Fruit fly (Drosophila melanogaster) whole organism, embryonic: ENCODE measurements around the gene Hrb27C.

Source experiments
- Ada2b ChIP-seq: fragments of 200-800 bp; sonication (Bioruptor generic); IDR thresholded peaks from 2 replicates; pipeline ENCODE4 v1.3.6; 2022; ENCODE audit warnings: missing biosample characterization, missing genetic modification characterization
- Adf1 ChIP-seq: fragments of 200-800 bp; sonication (Bioruptor generic); IDR thresholded peaks from 2 replicates; pipeline ENCODE4 v1.3.6; 2022; ENCODE audit warnings: missing biosample characterization, missing genetic modification characterization
- Blimp-1 ChIP-seq: fragments of 200-800 bp; sonication (Bioruptor generic); optimal IDR thresholded peaks from 3 replicates; lab custom pipeline; 2018; ENCODE audit warnings: missing biosample characterization, missing genetic modification characterization, mild to moderate bottlenecking, moderate library complexity, missing genetic modification reagents
- CG12219 ChIP-seq: fragments of 200-800 bp; sonication (Bioruptor generic); optimal IDR thresholded peaks from 3 replicates; lab custom pipeline; 2018; ENCODE audit warnings: missing biosample characterization, mild to moderate bottlenecking, missing genetic modification characterization
- CG12769 ChIP-seq: fragments of 200-800 bp; sonication (Bioruptor generic); optimal IDR thresholded peaks from 2 replicates; lab custom pipeline; 2019; ENCODE audit warnings: missing biosample characterization, mild to moderate bottlenecking, missing genetic modification characterization, moderate library complexity
- CG14710 ChIP-seq: fragments of 200-800 bp; sonication (Bioruptor generic); optimal IDR thresholded peaks from 3 replicates; lab custom pipeline; 2019; ENCODE audit warnings: missing biosample characterization, mild to moderate bottlenecking, missing genetic modification characterization, moderate library complexity
- CG15479 ChIP-seq: fragments of 200-800 bp; sonication (Bioruptor generic); optimal IDR thresholded peaks from 3 replicates; lab custom pipeline; 2019; ENCODE audit warnings: missing biosample characterization, mild to moderate bottlenecking, missing genetic modification characterization, moderate library complexity
- CG17359 ChIP-seq: fragments of 200-800 bp; sonication (Bioruptor generic); optimal IDR thresholded peaks from 3 replicates; lab custom pipeline; 2018; ENCODE audit warnings: missing biosample characterization, mild to moderate bottlenecking, missing genetic modification characterization, moderate library complexity
- CG17829 ChIP-seq: fragments of 200-800 bp; optimal IDR thresholded peaks from 2 replicates; lab custom pipeline; 2019; ENCODE audit warnings: missing biosample characterization, mild to moderate bottlenecking, missing genetic modification characterization, moderate library complexity
- CG18262 ChIP-seq: fragments of 200-800 bp; optimal IDR thresholded peaks from 3 replicates; lab custom pipeline; 2019; ENCODE audit warnings: missing biosample characterization, mild to moderate bottlenecking, missing genetic modification characterization, moderate library complexity
- CG31441 ChIP-seq: fragments of 200-800 bp; sonication (Bioruptor generic); IDR thresholded peaks from 2 replicates; pipeline ENCODE4 v1.3.6; 2022; ENCODE audit warnings: missing biosample characterization, missing genetic modification characterization
- CG32772 ChIP-seq: fragments of 200-800 bp; sonication (Bioruptor generic); IDR thresholded peaks from 2 replicates; pipeline ENCODE4 v1.3.6; 2022; ENCODE audit warnings: missing biosample characterization, missing genetic modification characterization
- CG33213 ChIP-seq: fragments of 200-800 bp; sonication (Bioruptor generic); optimal IDR thresholded peaks from 3 replicates; lab custom pipeline; 2016; ENCODE audit warnings: missing biosample characterization, missing genetic modification characterization
- CG34376 ChIP-seq: fragments of 200-800 bp; sonication (Bioruptor generic); optimal IDR thresholded peaks from 2 replicates; lab custom pipeline; 2018; ENCODE audit warnings: missing biosample characterization, mild to moderate bottlenecking, missing genetic modification characterization
- CG43689 ChIP-seq: fragments of 200-800 bp; sonication (Bioruptor generic); IDR thresholded peaks from 2 replicates; pipeline ENCODE4 v1.3.6; 2022; ENCODE audit warnings: missing biosample characterization, missing genetic modification characterization
- CG4730 ChIP-seq: fragments of 200-800 bp; sonication (Bioruptor generic); IDR thresholded peaks from 2 replicates; pipeline ENCODE4 v1.3.6; 2022; ENCODE audit warnings: missing biosample characterization, missing genetic modification characterization
- CG6654 ChIP-seq: fragments of 200-800 bp; sonication (Bioruptor generic); optimal IDR thresholded peaks from 2 replicates; lab custom pipeline; 2017; ENCODE audit warnings: missing biosample characterization, mild to moderate bottlenecking, missing genetic modification characterization
- CG7357 ChIP-seq: fragments of 200-800 bp; sonication (Bioruptor generic); IDR thresholded peaks from 3 replicates; pipeline ENCODE4 v1.3.6; 2022; ENCODE audit warnings: missing biosample characterization, missing genetic modification characterization
- CG7556 ChIP-seq: fragments of 200-800 bp; sonication (Bioruptor generic); optimal IDR thresholded peaks from 2 replicates; lab custom pipeline; 2017; ENCODE audit warnings: missing biosample characterization, mild to moderate bottlenecking, missing genetic modification characterization
- CG9437 ChIP-seq: fragments of 200-800 bp; sonication (Bioruptor generic); optimal IDR thresholded peaks from 2 replicates; lab custom pipeline; 2018; ENCODE audit warnings: missing biosample characterization, mild to moderate bottlenecking, missing genetic modification characterization
- CG9609 ChIP-seq: fragments of 200-800 bp; sonication (Bioruptor generic); optimal IDR thresholded peaks from 3 replicates; lab custom pipeline; 2016; ENCODE audit warnings: missing biosample characterization, missing genetic modification characterization
- CG9727 ChIP-seq: fragments of 200-800 bp; sonication (Bioruptor generic); optimal IDR thresholded peaks from 3 replicates; lab custom pipeline; 2017; ENCODE audit warnings: missing biosample characterization, mild to moderate bottlenecking, missing genetic modification characterization
- CG9932 ChIP-seq: fragments of 200-800 bp; sonication (Bioruptor generic); IDR thresholded peaks from 2 replicates; pipeline ENCODE4 v1.3.6; 2022; ENCODE audit warnings: missing biosample characterization, missing genetic modification characterization
- Camta ChIP-seq: fragments of 200-800 bp; sonication (Bioruptor generic); optimal IDR thresholded peaks from 2 replicates; lab custom pipeline; 2016; ENCODE audit warnings: missing biosample characterization, missing genetic modification characterization
- CrebB ChIP-seq: fragments of 200-800 bp; sonication (Bioruptor generic); optimal IDR thresholded peaks from 3 replicates; lab custom pipeline; 2018; ENCODE audit warnings: missing biosample characterization, mild to moderate bottlenecking, missing genetic modification characterization
- Deaf1 ChIP-seq: fragments of 200-800 bp; optimal IDR thresholded peaks from 3 replicates; lab custom pipeline; 2019; ENCODE audit warnings: missing biosample characterization, mild to moderate bottlenecking, missing genetic modification characterization, moderate library complexity
- Dp ChIP-seq: fragments of 200-800 bp; sonication (Bioruptor generic); optimal IDR thresholded peaks from 2 replicates; lab custom pipeline; 2018; ENCODE audit warnings: missing biosample characterization, mild to moderate bottlenecking, missing genetic modification characterization, moderate library complexity
- Dref ChIP-seq: fragments of 200-800 bp; sonication (Bioruptor generic); IDR thresholded peaks from 2 replicates; pipeline ENCODE4 v1.3.6; 2022; ENCODE audit warnings: missing biosample characterization, missing genetic modification characterization
- HHEX ChIP-seq: fragments of 200-800 bp; sonication (Bioruptor generic); optimal IDR thresholded peaks from 3 replicates; lab custom pipeline; 2017; ENCODE audit warnings: missing biosample characterization, mild to moderate bottlenecking, missing genetic modification characterization, missing genetic modification reagents
- Hr39 ChIP-seq: fragments of >200 bp; optimal IDR thresholded peaks from 2 replicates; lab custom pipeline; 2017
- Lim3 ChIP-seq: fragments of 200-800 bp; sonication (Bioruptor generic); IDR thresholded peaks from 2 replicates; pipeline ENCODE4 v1.3.6; 2022; ENCODE audit warnings: missing biosample characterization, missing genetic modification characterization
- Pdp1 ChIP-seq, 2 experiments: fragments of 200-800 bp; sonication (Bioruptor generic); optimal IDR thresholded peaks; 3 replicates each; lab custom pipeline; 2016; ENCODE audit warnings: missing biosample characterization in 2 of 2, missing genetic modification characterization in 2 of 2, mild to moderate bottlenecking in 1 of 2, moderate library complexity in 1 of 2
- Xbp1 ChIP-seq: fragments of 200-800 bp; sonication (Bioruptor generic); optimal IDR thresholded peaks from 3 replicates; lab custom pipeline; 2016; ENCODE audit warnings: missing biosample characterization, mild to moderate bottlenecking, missing genetic modification characterization
- bsh ChIP-seq, 2 experiments: fragments of 200-800 bp; sonication (Bioruptor generic); optimal IDR thresholded peaks; 2 replicates each; lab custom pipeline; 2017 to 2018; ENCODE audit warnings: mild to moderate bottlenecking in 2 of 2, missing biosample characterization in 2 of 2, missing genetic modification characterization in 2 of 2, moderate library complexity in 1 of 2
- cas ChIP-seq: fragments of 200-800 bp; sonication (Bioruptor generic); IDR thresholded peaks from 2 replicates; pipeline ENCODE4 v1.3.6; 2022; ENCODE audit warnings: missing biosample characterization, missing genetic modification characterization
- chn ChIP-seq: fragments of 200-800 bp; sonication (Bioruptor generic); optimal IDR thresholded peaks from 2 replicates; lab custom pipeline; 2016; ENCODE audit warnings: missing biosample characterization, missing genetic modification characterization
- da ChIP-seq: fragments of 200-800 bp; sonication (Bioruptor generic); optimal IDR thresholded peaks from 2 replicates; lab custom pipeline; 2016; ENCODE audit warnings: missing biosample characterization, missing genetic modification characterization
- danr ChIP-seq: fragments of 200-800 bp; sonication (Bioruptor generic); IDR thresholded peaks from 2 replicates; pipeline ENCODE4 v1.3.6; 2022; ENCODE audit warnings: missing biosample characterization, missing genetic modification characterization
- exex ChIP-seq: fragments of 200-800 bp; sonication (Bioruptor generic); optimal IDR thresholded peaks from 4 replicates; lab custom pipeline; 2018; ENCODE audit warnings: missing biosample characterization, mild to moderate bottlenecking, missing genetic modification characterization, moderate library complexity
- ftz-f1 ChIP-seq: fragments of 200-800 bp; sonication (Bioruptor generic); optimal IDR thresholded peaks from 2 replicates; lab custom pipeline; 2016; ENCODE audit warnings: missing biosample characterization, missing genetic modification characterization
- maf-S ChIP-seq: fragments of 200-800 bp; sonication (Bioruptor generic); optimal IDR thresholded peaks from 2 replicates; lab custom pipeline; 2016; ENCODE audit warnings: missing biosample characterization, missing genetic modification characterization
- mam ChIP-seq: fragments of 200-800 bp; sonication (Bioruptor generic); optimal IDR thresholded peaks from 3 replicates; lab custom pipeline; 2016; ENCODE audit warnings: missing biosample characterization, missing genetic modification characterization
- phol ChIP-seq: fragments of 200-800 bp; sonication (Bioruptor generic); optimal IDR thresholded peaks from 3 replicates; lab custom pipeline; 2018; ENCODE audit warnings: missing biosample characterization, mild to moderate bottlenecking, missing genetic modification characterization, moderate library complexity
- psq ChIP-seq: fragments of 200-800 bp; sonication (Bioruptor generic); optimal IDR thresholded peaks from 2 replicates; lab custom pipeline; 2017; ENCODE audit warnings: missing biosample characterization, missing genetic modification characterization
- repo ChIP-seq: fragments of 200-800 bp; sonication (Bioruptor generic); optimal IDR thresholded peaks from 2 replicates; lab custom pipeline; 2016; ENCODE audit warnings: missing biosample characterization, missing genetic modification characterization
- slbo ChIP-seq: fragments of 200-800 bp; sonication (Bioruptor generic); IDR thresholded peaks from 2 replicates; pipeline ENCODE4 v1.3.6; 2022; ENCODE audit warnings: missing biosample characterization, missing genetic modification characterization
- slp2 ChIP-seq: fragments of 200-800 bp; sonication (Bioruptor generic); optimal IDR thresholded peaks from 2 replicates; lab custom pipeline; 2016; ENCODE audit warnings: missing biosample characterization, missing genetic modification characterization
- so ChIP-seq: fragments of 200-800 bp; sonication (Bioruptor generic); IDR thresholded peaks from 3 replicates; pipeline ENCODE4 v1.3.6; 2022; ENCODE audit warnings: missing biosample characterization, missing genetic modification characterization
- stwl ChIP-seq: fragments of 200-800 bp; sonication (Bioruptor generic); optimal IDR thresholded peaks from 3 replicates; lab custom pipeline; 2018; ENCODE audit warnings: missing biosample characterization, mild to moderate bottlenecking, missing genetic modification characterization, moderate library complexity
- wdn ChIP-seq: fragments of 200-800 bp; sonication (Bioruptor generic); IDR thresholded peaks from 2 replicates; pipeline ENCODE4 v1.3.6; 2022; ENCODE audit warnings: missing biosample characterization, missing genetic modification characterization
- zf30C ChIP-seq: fragments of 200-800 bp; sonication (Bioruptor generic); optimal IDR thresholded peaks from 3 replicates; lab custom pipeline; 2018; ENCODE audit warnings: missing biosample characterization, mild to moderate bottlenecking, missing genetic modification characterization

Hrb27C gene

DNA sequence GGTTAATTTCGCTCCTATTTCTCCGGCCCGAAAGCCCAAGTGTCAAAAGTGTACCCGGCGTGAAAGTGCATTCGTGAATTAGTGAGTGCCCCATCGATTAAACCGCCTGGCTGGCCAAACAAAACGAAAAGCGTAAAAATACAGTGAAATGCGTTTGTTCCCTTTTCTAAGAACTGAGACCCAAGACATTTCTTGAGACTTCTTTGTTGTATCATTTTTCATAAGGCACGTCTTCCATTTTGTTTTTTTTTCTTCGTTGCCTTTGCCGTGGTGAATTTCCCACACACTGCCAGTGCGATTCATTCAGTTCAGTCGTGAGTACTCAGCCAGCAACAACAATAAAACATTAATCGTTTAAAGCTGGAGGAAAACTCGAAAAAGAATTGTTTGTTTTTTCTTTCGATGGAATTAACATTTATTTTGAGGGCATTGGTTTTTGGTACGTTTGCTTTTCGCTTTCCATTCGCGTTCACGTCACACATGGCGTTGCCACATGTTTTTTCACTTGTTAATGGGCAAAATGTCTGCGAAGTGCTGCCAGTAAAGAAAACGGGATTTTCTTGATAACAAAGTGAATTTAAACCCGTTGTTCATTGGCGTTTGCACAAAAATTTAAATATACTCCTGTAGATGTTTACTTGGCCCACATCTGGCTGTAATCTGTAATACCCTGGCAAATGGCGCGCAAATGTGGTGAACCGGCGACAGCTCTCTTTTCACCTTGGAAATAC is 1.0 kb downstream of the Hrb27C start (continued):
- TF ChIP-seq CG9932 (GFP tag; lab: Robert Waterston, UW) (no peak), da (GFP tag; lab: Kevin White, UChicago) (no peak), Hr39 (no peak), danr (no peak), phol (peak; percentile 71), so (GFP tag; lab: Robert Waterston, UW) (no peak), Xbp1 (GFP tag; lab: Kevin White, UChicago) (no peak), CG17359 (peak; percentile 14), CG7556 (GFP tag; lab: Kevin White, UChicago) (no peak), CrebB (tag; lab: Kevin White, UChicago) (no peak), CG31441 (GFP tag; lab: Robert Waterston, UW) (no peak), repo (GFP tag; lab: Kevin White, UChicago) (no peak), CG33213 (GFP tag; lab: Kevin White, UChicago) (no peak), chn (GFP tag; lab: Kevin White, UChicago) (peak; percentile 28), CG9609 (GFP tag; lab: Kevin White, UChicago) (no peak), mam (GFP tag; lab: Kevin White, UChicago) (no peak), CG15479 (GFP tag; lab: Kevin White, UChicago) (peak; percentile 57), CG32772 (GFP tag; lab: Robert Waterston, UW) (peak; percentile 24; the same call in 1 of the 2 replicates), wdn (GFP tag; lab: Robert Waterston, UW) (no peak), CG9437 (GFP tag; lab: Kevin White, UChicago) (peak; percentile 99), Pdp1 (GFP tag; optimal IDR thresholded peaks at IDR 0.05; lab: Kevin White, UChicago) (peak in 1 of 2 experiments; percentile 3), Adf1 (GFP tag; lab: Robert Waterston, UW) (0 out of 2 replicates have a peak, but pooled peaks have one; percentile 3), bsh (GFP tag; optimal IDR thresholded peaks at IDR 0.05; lab: Kevin White, UChicago) (peak in 1 of 2 experiments; percentile 7), zf30C (no peak), slp2 (GFP tag; lab: Kevin White, UChicago) (no peak), Camta (GFP tag; lab: Kevin White, UChicago) (no peak), CG9727 (GFP tag; lab: Kevin White, UChicago) (no peak), CG34376 (no peak), Blimp-1 (GFP tag; lab: Kevin White, UChicago) (peak; percentile 27), CG7357 (no peak), ftz-f1 (GFP tag; lab: Kevin White, UChicago) (peak; percentile 79), CG17829 (tag; lab: Kevin White, UChicago) (peak; percentile 8), Deaf1 (no peak), maf-S (GFP tag; lab: Kevin White, UChicago) (no peak), psq (peak; percentile 78), cas (GFP tag; lab: Robert Waterston, UW) (no peak), Lim3 (GFP tag; lab: Robert Waterston, UW) (no peak), CG4730 (no peak), CG43689 (GFP tag; lab: Robert Waterston, UW) (no peak), slbo (GFP tag; lab: Robert Waterston, UW) (no peak), Dp (peak; percentile 22), exex (no peak), Dref (no peak), CG12769 (peak; percentile 50), CG14710 (peak; percentile 5), CG6654 (GFP tag; lab: Kevin White, UChicago) (no peak), stwl (peak; percentile 20), HHEX (no peak), Ada2b (GFP tag; lab: Robert Waterston, UW) (no peak), CG12219 (no peak), CG18262 (no peak)
